Worm (Caenorhabditis elegans): ENCODE measurements around the gene slc-28.2.

DNA sequence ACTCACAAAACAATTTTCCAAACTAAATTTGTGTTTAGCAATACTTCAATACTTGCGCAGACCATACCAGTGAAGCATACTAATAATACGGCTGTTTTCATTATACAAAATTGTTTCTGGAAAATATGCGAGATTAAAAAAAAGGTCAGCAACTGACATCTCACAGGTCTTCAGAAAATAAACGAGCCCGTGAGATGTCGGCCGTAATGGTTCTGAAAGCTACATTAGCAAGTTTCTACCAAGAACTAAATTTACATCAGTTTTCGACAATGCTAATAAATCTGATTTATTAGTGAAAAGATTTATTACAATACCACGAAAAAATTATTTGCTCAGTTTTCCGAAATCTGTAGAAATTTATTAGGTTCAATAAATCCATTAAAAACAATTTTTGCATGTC is 17.5 kb downstream of the slc-28.2 start, which contains the start of gene srbc-31:
- TF ChIP-seq nhr-77 (tag; optimal IDR thresholded peaks at IDR 0.05) (no peak), mxl-3 (GFP tag; optimal IDR thresholded peaks at IDR 0.05) (no peak), ama-1 (optimal IDR thresholded peaks at IDR 0.05) (no peak), ceh-62 (tag; optimal IDR thresholded peaks at IDR 0.05) (no peak), lin-13 (GFP tag; optimal IDR thresholded peaks at IDR 0.05) (no peak), hlh-11 (tag; optimal IDR thresholded peaks at IDR 0.05) (no peak), fkh-10 (GFP tag; optimal IDR thresholded peaks at IDR 0.05) (no peak)

Data from whole organism, L4 larva.